Worm (Caenorhabditis elegans): ENCODE results near the gene Y38H6C.21.
A peak's percentile ranks its signal among the peaks of the same experiment; 100 is the strongest.

Y38H6C.21 gene

ce11 chrV:20555120-20555519 lies at the start of gene Y38H6C.21:
Y38H6C.21 (minus strand) TSS chrV:20555267.
- TF ChIP-seq nhr-25 (tag; optimal IDR thresholded peaks at IDR 0.05; ENCODE audit: borderline replicate concordance, insufficient read depth) (no peak), dmd-6 (GFP tag; IDR thresholded peaks at IDR 0.05) (peak; percentile 61)

- TF ChIP-seq mep-1 (tag; optimal IDR thresholded peaks at IDR 0.05) (no peak), egl-43 (GFP tag; IDR thresholded peaks at IDR 0.05) (0 out of 2 replicates have a peak, but pooled peaks have one; percentile 36), F44E2.7 (GFP tag; IDR thresholded peaks at IDR 0.05) (0 out of 2 replicates have a peak, but pooled peaks have one; percentile 69), nhr-42 (GFP tag; IDR thresholded peaks at IDR 0.05) (0 out of 2 replicates have a peak, but pooled peaks have one; percentile 35), set-16 (GFP tag; IDR thresholded peaks at IDR 0.05) (peak; percentile 86), nhr-25 (tag; optimal IDR thresholded peaks at IDR 0.05; ENCODE audit: borderline replicate concordance, insufficient read depth) (no peak)
Observed at ce11 chrV:20604606-20605155, 49.6 kb upstream of the Y38H6C.21 start, which contains the start of gene ttr-57. ttr-57 (plus strand) TSS chrV:20605105.

- TF ChIP-seq unc-62 (GFP tag; optimal IDR thresholded peaks at IDR 0.05 in 1 of 2) (peak in 1 of 2 experiments; percentile 14), unc-62 (tag; optimal IDR thresholded peaks at IDR 0.05) (no peak), ama-1 (optimal IDR thresholded peaks at IDR 0.05) (no peak)
Observed at ce11 chrV:20603014-20603413, 47.9 kb upstream of the Y38H6C.21 start, which contains the start of gene ttr-11. ttr-11 (plus strand) TSS chrV:20603314.

- TF ChIP-seq F44E2.7 (GFP tag; IDR thresholded peaks at IDR 0.05) (0 out of 2 replicates have a peak, but pooled peaks have one; percentile 31), daf-8 (GFP tag; IDR thresholded peaks at IDR 0.05) (no peak), set-16 (GFP tag; IDR thresholded peaks at IDR 0.05) (peak; percentile 76; the same call in 1 of the 2 replicates)
Observed at ce11 chrV:20600704-20601103, 45.6 kb upstream of the Y38H6C.21 start.

ce11 chrV:20599795-20600194 lies 44.7 kb upstream of the Y38H6C.21 start, which contains the start of gene col-163:
col-163 (plus strand) TSS chrV:20600095.
- TF ChIP-seq ztf-7 (tag; optimal IDR thresholded peaks at IDR 0.05) (no peak), lin-15B (tag; optimal IDR thresholded peaks at IDR 0.05) (no peak), unc-62 (GFP tag; optimal IDR thresholded peaks at IDR 0.05 in 1 of 2) (no peak), unc-62 (tag; optimal IDR thresholded peaks at IDR 0.05) (no peak), unc-130 (GFP tag; optimal IDR thresholded peaks at IDR 0.05) (no peak)

ce11 chrV:20597076-20597475 lies 42.0 kb upstream of the Y38H6C.21 start, which contains the start of gene F46B3.1:
F46B3.1 (minus strand) TSS chrV:20597176.
- TF ChIP-seq ctbp-1 (GFP tag; IDR thresholded peaks at IDR 0.05) (no peak), ztf-7 (tag; optimal IDR thresholded peaks at IDR 0.05) (no peak), skn-1 (tag; optimal IDR thresholded peaks at IDR 0.05) (no peak), lin-38 (GFP tag; IDR thresholded peaks at IDR 0.05) (no peak), nhr-48 (tag; optimal IDR thresholded peaks at IDR 0.05) (no peak), daf-12 (tag; optimal IDR thresholded peaks at IDR 0.05) (no peak), nhr-25 (tag; optimal IDR thresholded peaks at IDR 0.05; ENCODE audit: borderline replicate concordance, insufficient read depth) (no peak), pha-4 (GFP tag; IDR thresholded peaks at IDR 0.05) (no peak), pha-4 (tag; optimal IDR thresholded peaks at IDR 0.05) (no peak), gei-8 (GFP tag; optimal IDR thresholded peaks at IDR 0.05) (no peak), mdl-1 (tag; optimal IDR thresholded peaks at IDR 0.05) (no peak), egl-27 (tag; optimal IDR thresholded peaks at IDR 0.05) (no peak), hlh-11 (tag; optimal IDR thresholded peaks at IDR 0.05) (no peak), fos-1 (tag; optimal IDR thresholded peaks at IDR 0.05) (no peak), Y48G9A.11 (GFP tag; IDR thresholded peaks at IDR 0.05) (no peak), zfp-2 (tag; optimal IDR thresholded peaks at IDR 0.05) (no peak), dmd-8 (GFP tag; IDR thresholded peaks at IDR 0.05) (no peak), zfp-3 (GFP tag; conservative IDR thresholded peaks at IDR 0.05) (no peak), mes-2 (tag; optimal IDR thresholded peaks at IDR 0.05; ENCODE audit: poor library complexity, severe bottlenecking) (no peak), ztf-11 (tag; optimal IDR thresholded peaks at IDR 0.05) (no peak), nhr-6 (tag; optimal IDR thresholded peaks at IDR 0.05) (no peak)
